Fruit fly (Drosophila melanogaster) whole organism, embryonic: Measurements from ENCODE around the gene CG4704.

Experiments
- B-H1 ChIP-seq: fragments of 200-800 bp; sonication (Bioruptor generic); IDR thresholded peaks from 3 replicates; pipeline ENCODE4 v1.3.6; 2022; ENCODE audit warnings: missing biosample characterization, missing genetic modification characterization
- CG10431 ChIP-seq: fragments of 200-800 bp; sonication (Bioruptor generic); optimal IDR thresholded peaks from 3 replicates; lab custom pipeline; 2018; ENCODE audit warnings: missing biosample characterization, mild to moderate bottlenecking, missing genetic modification characterization
- CG10543 ChIP-seq: fragments of 200-800 bp; sonication (Bioruptor generic); optimal IDR thresholded peaks from 3 replicates; lab custom pipeline; 2017; ENCODE audit warnings: missing biosample characterization, mild to moderate bottlenecking, missing genetic modification characterization, moderate library complexity
- CG11398 ChIP-seq: fragments of 200-800 bp; sonication (Bioruptor generic); optimal IDR thresholded peaks from 2 replicates; lab custom pipeline; 2016; ENCODE audit warnings: missing biosample characterization, missing genetic modification characterization
- CG11456 ChIP-seq: fragments of 200-800 bp; sonication (Bioruptor generic); IDR thresholded peaks from 3 replicates; pipeline ENCODE4 v1.3.6; 2022; ENCODE audit warnings: missing biosample characterization, missing genetic modification characterization
- CG12659 ChIP-seq: fragments of 200-800 bp; sonication (Bioruptor generic); optimal IDR thresholded peaks from 3 replicates; lab custom pipeline; 2017; ENCODE audit warnings: mild to moderate bottlenecking, missing biosample characterization, missing genetic modification reagents, missing genetic modification characterization
- CG15269 ChIP-seq: fragments of 200-800 bp; sonication (Bioruptor generic); optimal IDR thresholded peaks from 2 replicates; lab custom pipeline; 2018; ENCODE audit warnings: missing biosample characterization, mild to moderate bottlenecking, missing genetic modification characterization, moderate library complexity
- CG1602 ChIP-seq: fragments of 200-800 bp; sonication (Bioruptor generic); optimal IDR thresholded peaks from 3 replicates; lab custom pipeline; 2016; ENCODE audit warnings: missing biosample characterization, missing genetic modification characterization
- CG1603 ChIP-seq: fragments of 200-800 bp; sonication (Bioruptor generic); optimal IDR thresholded peaks from 2 replicates; lab custom pipeline; 2019; ENCODE audit warnings: missing biosample characterization, mild to moderate bottlenecking, missing genetic modification characterization, moderate library complexity
- CG2202 ChIP-seq: fragments of 200-800 bp; sonication (Bioruptor generic); optimal IDR thresholded peaks from 2 replicates; lab custom pipeline; 2018; ENCODE audit warnings: missing biosample characterization, mild to moderate bottlenecking, missing genetic modification characterization
- CG30431 ChIP-seq: fragments of 200-800 bp; sonication (Bioruptor generic); optimal IDR thresholded peaks from 2 replicates; lab custom pipeline; 2017; ENCODE audit warnings: missing biosample characterization, missing genetic modification characterization
- CG3163 ChIP-seq: fragments of 200-800 bp; sonication (Bioruptor generic); optimal IDR thresholded peaks from 3 replicates; lab custom pipeline; 2016; ENCODE audit warnings: missing biosample characterization, missing genetic modification characterization
- CG3407 ChIP-seq: fragments of 200-800 bp; sonication (Bioruptor generic); optimal IDR thresholded peaks from 2 replicates; lab custom pipeline; 2018; ENCODE audit warnings: missing biosample characterization, mild to moderate bottlenecking, missing genetic modification characterization
- CG4707 ChIP-seq: fragments of 200-800 bp; sonication (Bioruptor generic); optimal IDR thresholded peaks from 2 replicates; lab custom pipeline; 2018; ENCODE audit warnings: missing biosample characterization, mild to moderate bottlenecking, missing genetic modification characterization, moderate library complexity
- CG7556 ChIP-seq: fragments of 200-800 bp; sonication (Bioruptor generic); optimal IDR thresholded peaks from 2 replicates; lab custom pipeline; 2017; ENCODE audit warnings: missing biosample characterization, mild to moderate bottlenecking, missing genetic modification characterization
- CG7745 ChIP-seq: fragments of 200-800 bp; sonication (Bioruptor generic); optimal IDR thresholded peaks from 2 replicates; lab custom pipeline; 2018; ENCODE audit warnings: missing biosample characterization, mild to moderate bottlenecking, missing genetic modification characterization, moderate library complexity
- CG7839 ChIP-seq: fragments of 200-800 bp; sonication (Bioruptor generic); optimal IDR thresholded peaks from 3 replicates; lab custom pipeline; 2018; ENCODE audit warnings: missing biosample characterization, mild to moderate bottlenecking, missing genetic modification characterization, moderate library complexity
- CG7963 ChIP-seq: fragments of 200-800 bp; sonication (Bioruptor generic); IDR thresholded peaks from 3 replicates; pipeline ENCODE4 v1.3.6; 2022; ENCODE audit warnings: missing biosample characterization, missing genetic modification characterization; ENCODE audit not compliant: partially characterized antibody
- CG8359 ChIP-seq: fragments of 200-800 bp; sonication (Bioruptor generic); optimal IDR thresholded peaks from 2 replicates; lab custom pipeline; 2017; ENCODE audit warnings: missing biosample characterization, mild to moderate bottlenecking, missing genetic modification characterization, borderline replicate concordance
- CG8944 ChIP-seq: fragments of 200-800 bp; sonication (Bioruptor generic); optimal IDR thresholded peaks from 3 replicates; lab custom pipeline; 2016; ENCODE audit warnings: missing biosample characterization, missing genetic modification characterization
- E2f2 ChIP-seq: fragments of 200-800 bp; sonication (Bioruptor generic); IDR thresholded peaks from 2 replicates; pipeline ENCODE4 v1.3.6; 2022; ENCODE audit warnings: missing biosample characterization, missing genetic modification characterization
- NC2α ChIP-seq: fragments of 200-800 bp; sonication (Bioruptor generic); optimal IDR thresholded peaks from 2 replicates; lab custom pipeline; 2016; ENCODE audit warnings: missing biosample characterization, missing genetic modification characterization
- NC2β ChIP-seq: fragments of 200-800 bp; sonication (Bioruptor generic); optimal IDR thresholded peaks from 2 replicates; lab custom pipeline; 2016; ENCODE audit warnings: missing biosample characterization, missing genetic modification characterization
- Nf-YC ChIP-seq: fragments of 200-800 bp; optimal IDR thresholded peaks from 3 replicates; lab custom pipeline; 2019; ENCODE audit warnings: missing biosample characterization, mild to moderate bottlenecking, missing genetic modification characterization, moderate library complexity
- Ravus ChIP-seq: fragments of 200-800 bp; sonication (Bioruptor generic); IDR thresholded peaks from 2 replicates; pipeline ENCODE4 v1.3.6; 2022; ENCODE audit warnings: missing biosample characterization, missing genetic modification characterization
- Tbp ChIP-seq: fragments of >200 bp; optimal IDR thresholded peaks from 2 replicates; lab custom pipeline; 2018; ENCODE audit warnings: missing biosample characterization, missing genetic modification characterization
- ara ChIP-seq: fragments of 200-800 bp; sonication (Bioruptor generic); IDR thresholded peaks from 2 replicates; pipeline ENCODE4 v1.3.6; 2022; ENCODE audit warnings: missing biosample characterization, missing genetic modification characterization
- bigmax ChIP-seq: fragments of 200-800 bp; sonication (Bioruptor generic); optimal IDR thresholded peaks from 2 replicates; lab custom pipeline; 2018; ENCODE audit warnings: missing biosample characterization, mild to moderate bottlenecking, missing genetic modification characterization
- bowl ChIP-seq: fragments of 200-800 bp; sonication (Bioruptor generic); IDR thresholded peaks from 2 replicates; pipeline ENCODE4 v1.3.6; 2022; ENCODE audit warnings: missing biosample characterization, missing genetic modification characterization
- caup ChIP-seq: fragments of 200-800 bp; sonication (Bioruptor generic); optimal IDR thresholded peaks from 3 replicates; lab custom pipeline; 2017; ENCODE audit warnings: missing biosample characterization, mild to moderate bottlenecking, missing genetic modification characterization, moderate library complexity; ENCODE audit not compliant: severe bottlenecking
- da ChIP-seq: fragments of 200-800 bp; sonication (Bioruptor generic); optimal IDR thresholded peaks from 2 replicates; lab custom pipeline; 2016; ENCODE audit warnings: missing biosample characterization, missing genetic modification characterization
- disco-r ChIP-seq: fragments of 200-800 bp; sonication (Bioruptor generic); optimal IDR thresholded peaks from 2 replicates; lab custom pipeline; 2016; ENCODE audit warnings: missing biosample characterization, missing genetic modification characterization
- emc ChIP-seq: fragments of 200-800 bp; sonication (Bioruptor generic); optimal IDR thresholded peaks from 2 replicates; lab custom pipeline; 2016; ENCODE audit warnings: missing biosample characterization, missing genetic modification characterization
- en ChIP-seq: fragments of 200-800 bp; sonication (Bioruptor generic); optimal IDR thresholded peaks from 2 replicates; lab custom pipeline; 2016; ENCODE audit warnings: missing biosample characterization, missing genetic modification characterization
- gsb-n ChIP-seq: fragments of 200-800 bp; sonication (Bioruptor generic); optimal IDR thresholded peaks from 3 replicates; lab custom pipeline; 2018; ENCODE audit warnings: missing biosample characterization, mild to moderate bottlenecking, missing genetic modification characterization
- h ChIP-seq: fragments of >200 bp; optimal IDR thresholded peaks from 2 replicates; lab custom pipeline; 2017
- inv ChIP-seq: fragments of 200-800 bp; sonication (Bioruptor generic); IDR thresholded peaks from 2 replicates; pipeline ENCODE4 v1.3.6; 2022; ENCODE audit warnings: missing biosample characterization, missing genetic modification characterization; ENCODE audit not compliant: partially characterized antibody
- knrl ChIP-seq: fragments of 200-800 bp; sonication (Bioruptor generic); IDR thresholded peaks from 3 replicates; pipeline ENCODE4 v1.3.6; 2022; ENCODE audit warnings: missing biosample characterization, missing genetic modification characterization; ENCODE audit not compliant: partially characterized antibody
- lola ChIP-seq, 3 experiments: fragments of >200 bp in 2 of 3; fragments of 200-800 bp in 1 of 3; sonication (Bioruptor generic) in 1 of 3; optimal IDR thresholded peaks; 2 replicates each; lab custom pipeline; 2017 to 2019; ENCODE audit warnings: missing biosample characterization in 3 of 3, missing genetic modification characterization in 3 of 3, mild to moderate bottlenecking in 1 of 3, moderate library complexity in 1 of 3
- maf-S ChIP-seq: fragments of 200-800 bp; sonication (Bioruptor generic); optimal IDR thresholded peaks from 2 replicates; lab custom pipeline; 2016; ENCODE audit warnings: missing biosample characterization, missing genetic modification characterization
- nau ChIP-seq: fragments of 200-800 bp; sonication (Bioruptor generic); optimal IDR thresholded peaks from 3 replicates; lab custom pipeline; 2017; ENCODE audit warnings: missing biosample characterization, mild to moderate bottlenecking, missing genetic modification characterization, missing genetic modification reagents
- otp ChIP-seq: fragments of 200-800 bp; sonication (Bioruptor generic); IDR thresholded peaks from 3 replicates; pipeline ENCODE4, ENCODE4 v1.3.6; 2022; ENCODE audit warnings: missing biosample characterization, missing genetic modification characterization
- pfk ChIP-seq: fragments of 200-800 bp; sonication (Bioruptor generic); optimal IDR thresholded peaks from 2 replicates; lab custom pipeline; 2018; ENCODE audit warnings: missing biosample characterization, mild to moderate bottlenecking, missing genetic modification characterization, moderate library complexity
- pita ChIP-seq: fragments of 200-800 bp; sonication (Bioruptor generic); optimal IDR thresholded peaks from 2 replicates; lab custom pipeline; 2017; ENCODE audit warnings: missing biosample characterization, mild to moderate bottlenecking, missing genetic modification characterization
- schlank ChIP-seq: fragments of 200-800 bp; sonication (Bioruptor generic); optimal IDR thresholded peaks from 2 replicates; lab custom pipeline; 2018; ENCODE audit warnings: missing biosample characterization, mild to moderate bottlenecking, missing genetic modification characterization
- sna ChIP-seq: fragments of 200-800 bp; sonication (Bioruptor generic); IDR thresholded peaks from 2 replicates; pipeline ENCODE4 v1.3.6; 2022; ENCODE audit warnings: missing biosample characterization, missing genetic modification characterization; ENCODE audit not compliant: partially characterized antibody
- ssp ChIP-seq: fragments of 200-800 bp; sonication (Bioruptor generic); IDR thresholded peaks from 2 replicates; pipeline ENCODE4 v1.3.6; 2022; ENCODE audit warnings: missing biosample characterization, missing genetic modification characterization
- vvl ChIP-seq: fragments of 200-800 bp; sonication (Bioruptor generic); IDR thresholded peaks from 2 replicates; pipeline ENCODE4 v1.3.6; 2022; ENCODE audit warnings: missing biosample characterization, missing genetic modification characterization
- wor ChIP-seq: fragments of 200-800 bp; sonication (Bioruptor generic); IDR thresholded peaks from 2 replicates; pipeline ENCODE4 v1.3.6; 2022; ENCODE audit warnings: missing biosample characterization, missing genetic modification characterization
- z ChIP-seq: fragments of 200-800 bp; sonication (Bioruptor generic); IDR thresholded peaks from 3 replicates; pipeline ENCODE4 v1.3.6; 2022; ENCODE audit warnings: missing biosample characterization, missing genetic modification characterization
- zfh2 ChIP-seq: fragments of 200-800 bp; sonication (Bioruptor generic); optimal IDR thresholded peaks from 2 replicates; lab custom pipeline; 2016; ENCODE audit warnings: missing biosample characterization, missing genetic modification characterization

CG4704 gene

DNA sequence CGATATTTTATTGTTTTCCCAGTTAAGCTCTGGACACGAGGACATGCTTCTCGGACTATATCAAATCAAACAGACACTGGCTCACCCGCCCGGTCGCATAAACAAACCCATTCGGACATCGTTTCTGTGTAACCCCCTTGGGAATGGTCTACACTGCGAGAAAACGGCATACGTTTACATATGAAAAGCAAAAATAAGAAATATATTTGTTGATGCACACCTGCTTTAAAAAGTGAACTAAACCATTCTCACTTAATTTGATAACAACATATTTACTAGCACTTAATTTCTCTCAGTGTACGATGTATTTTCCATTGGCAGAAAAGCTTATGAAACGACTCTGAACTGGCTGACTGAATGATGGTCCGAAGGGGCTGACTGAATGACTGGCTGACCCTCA is 15.9 kb upstream of the CG4704 start:
- TF ChIP-seq CG8359 (GFP tag; lab: Kevin White, UChicago) (no peak), CG11398 (GFP tag; lab: Kevin White, UChicago) (no peak), vvl (GFP tag; lab: Robert Waterston, UW) (peak; percentile 68), CG3407 (GFP tag; lab: Kevin White, UChicago) (peak; percentile 32), emc (no peak), da (GFP tag; lab: Kevin White, UChicago) (no peak), NC2α (no peak), bowl (no peak), zfh2 (GFP tag; lab: Kevin White, UChicago) (no peak), B-H1 (peak; percentile 45; the same call in 2 of the 3 replicates), z (no peak), CG8944 (GFP tag; lab: Kevin White, UChicago) (no peak), disco-r (GFP tag; lab: Kevin White, UChicago) (no peak), CG1603 (tag; lab: Kevin White, UChicago) (peak; percentile 79), E2f2 (GFP tag; lab: Robert Waterston, UW) (0 out of 2 replicates have a peak, but pooled peaks have one; percentile 14), sna (GFP tag; lab: Robert Waterston, UW) (no peak), nau (GFP tag; lab: Kevin White, UChicago) (no peak), bigmax (GFP tag; lab: Kevin White, UChicago) (no peak), CG2202 (tag; lab: Kevin White, UChicago) (no peak), knrl (no peak), gsb-n (tag; lab: Kevin White, UChicago) (peak; percentile 48), CG4707 (GFP tag; lab: Kevin White, UChicago) (peak; percentile 13), pfk (GFP tag; lab: Kevin White, UChicago) (no peak), Tbp (GFP tag; lab: Kevin White, UChicago) (no peak), Ravus (no peak; the same call in 1 of the 2 replicates), lola (GFP tag; optimal IDR thresholded peaks at IDR 0.05; lab: Kevin White, UChicago) (peak in 1 of 3 experiments; percentile 62), CG10543 (GFP tag; lab: Kevin White, UChicago) (peak; percentile 31), schlank (no peak), caup (GFP tag; lab: Kevin White, UChicago) (peak; percentile 46), inv (no peak), ara (GFP tag; lab: Robert Waterston, UW) (peak; percentile 53; the same call in 1 of the 2 replicates), pita (GFP tag; lab: Kevin White, UChicago) (no peak), h (lab: Kevin White, UChicago) (no peak), ssp (GFP tag; lab: Robert Waterston, UW) (peak; percentile 33; the same call in 1 of the 2 replicates), CG7556 (GFP tag; lab: Kevin White, UChicago) (peak; percentile 62), CG10431 (GFP tag; lab: Kevin White, UChicago) (no peak), CG15269 (tag; lab: Kevin White, UChicago) (peak; percentile 60), otp (GFP tag; lab: Robert Waterston, UW) (0 out of 3 replicates have a peak, but pooled peaks have one; percentile 54), CG1602 (GFP tag; lab: Kevin White, UChicago) (no peak), CG7745 (tag; lab: Kevin White, UChicago) (no peak), maf-S (no peak), CG7839 (tag; lab: Kevin White, UChicago) (peak; percentile 69), CG30431 (GFP tag; lab: Kevin White, UChicago) (peak; percentile 19), CG7963 (no peak), CG3163 (GFP tag; lab: Kevin White, UChicago) (no peak), wor (GFP tag; lab: Robert Waterston, UW) (no peak), en (GFP tag; lab: Kevin White, UChicago) (no peak), Nf-YC (tag; lab: Kevin White, UChicago) (peak; percentile 36), NC2β (no peak), CG12659 (peak; percentile 52), CG11456 (peak; percentile 61)
